Fruit fly (Drosophila melanogaster) whole organism, embryonic: ENCODE results near the gene CG46465.

ENCODE experiments used
- Antp ChIP-seq: fragments of 200-800 bp; sonication (Bioruptor generic); optimal IDR thresholded peaks from 3 replicates; lab custom pipeline; 2016; ENCODE audit warnings: missing biosample characterization, missing genetic modification characterization
- B-H1 ChIP-seq: fragments of 200-800 bp; sonication (Bioruptor generic); IDR thresholded peaks from 3 replicates; pipeline ENCODE4 v1.3.6; 2022; ENCODE audit warnings: missing biosample characterization, missing genetic modification characterization
- Bteb2 ChIP-seq: fragments of 200-800 bp; sonication (Bioruptor generic); optimal IDR thresholded peaks from 2 replicates; lab custom pipeline; 2016; ENCODE audit warnings: missing biosample characterization, missing genetic modification characterization
- CG10209 ChIP-seq: fragments of 200-800 bp; sonication (Bioruptor generic); optimal IDR thresholded peaks from 3 replicates; lab custom pipeline; 2017; ENCODE audit warnings: missing biosample characterization, mild to moderate bottlenecking, missing genetic modification characterization, missing genetic modification reagents
- CG10431 ChIP-seq: fragments of 200-800 bp; sonication (Bioruptor generic); optimal IDR thresholded peaks from 3 replicates; lab custom pipeline; 2018; ENCODE audit warnings: missing biosample characterization, mild to moderate bottlenecking, missing genetic modification characterization
- CG10565 ChIP-seq: fragments of 200-800 bp; sonication (Bioruptor generic); optimal IDR thresholded peaks from 3 replicates; lab custom pipeline; 2016; ENCODE audit warnings: missing biosample characterization, mild to moderate bottlenecking, missing genetic modification characterization
- CG10979 ChIP-seq: fragments of 200-800 bp; sonication (Bioruptor generic); optimal IDR thresholded peaks from 2 replicates; lab custom pipeline; 2018; ENCODE audit warnings: missing biosample characterization, mild to moderate bottlenecking, missing genetic modification characterization, moderate library complexity
- CG11504 ChIP-seq: fragments of 200-800 bp; sonication (Bioruptor generic); optimal IDR thresholded peaks from 3 replicates; lab custom pipeline; 2019; ENCODE audit warnings: missing biosample characterization, mild to moderate bottlenecking, missing genetic modification characterization, moderate library complexity
- CG13624 ChIP-seq: fragments of 200-800 bp; sonication (Bioruptor generic); optimal IDR thresholded peaks from 2 replicates; lab custom pipeline; 2016; ENCODE audit warnings: missing biosample characterization, missing genetic modification characterization
- CG13894 ChIP-seq: fragments of 200-800 bp; sonication (Bioruptor generic); optimal IDR thresholded peaks from 3 replicates; lab custom pipeline; 2018; ENCODE audit warnings: missing biosample characterization, mild to moderate bottlenecking, missing genetic modification characterization, moderate library complexity
- CG14441 ChIP-seq: fragments of 200-800 bp; sonication (Bioruptor generic); IDR thresholded peaks from 2 replicates; pipeline ENCODE4 v1.3.6; 2022; ENCODE audit warnings: missing biosample characterization, missing genetic modification characterization
- CG15269 ChIP-seq: fragments of 200-800 bp; sonication (Bioruptor generic); optimal IDR thresholded peaks from 2 replicates; lab custom pipeline; 2018; ENCODE audit warnings: missing biosample characterization, mild to moderate bottlenecking, missing genetic modification characterization, moderate library complexity
- CG15696 ChIP-seq: fragments of 200-800 bp; sonication (Bioruptor generic); optimal IDR thresholded peaks from 2 replicates; lab custom pipeline; 2019; ENCODE audit warnings: missing biosample characterization, mild to moderate bottlenecking, missing genetic modification characterization, moderate library complexity
- CG16779 ChIP-seq: fragments of 200-800 bp; sonication (Bioruptor generic); IDR thresholded peaks from 2 replicates; pipeline ENCODE4 v1.3.6; 2022; ENCODE audit warnings: missing biosample characterization, missing genetic modification characterization
- CG17385 ChIP-seq: fragments of 200-800 bp; sonication (Bioruptor generic); optimal IDR thresholded peaks from 3 replicates; lab custom pipeline; 2018; ENCODE audit warnings: missing biosample characterization, mild to moderate bottlenecking, missing genetic modification characterization
- CG2712 ChIP-seq: fragments of 200-800 bp; optimal IDR thresholded peaks from 3 replicates; lab custom pipeline; 2019; ENCODE audit warnings: missing biosample characterization, mild to moderate bottlenecking, missing genetic modification characterization, moderate library complexity
- CG30403 ChIP-seq: fragments of 200-800 bp; sonication (Bioruptor generic); optimal IDR thresholded peaks from 3 replicates; lab custom pipeline; 2016; ENCODE audit warnings: missing biosample characterization, missing genetic modification characterization
- CG42726 ChIP-seq: fragments of 200-800 bp; sonication (Bioruptor generic); IDR thresholded peaks from 2 replicates; pipeline ENCODE4 v1.3.6; 2022; ENCODE audit warnings: missing biosample characterization, missing genetic modification characterization; ENCODE audit not compliant: partially characterized antibody
- CG4424 ChIP-seq: fragments of 200-800 bp; sonication (Bioruptor generic); optimal IDR thresholded peaks from 3 replicates; lab custom pipeline; 2016; ENCODE audit warnings: missing biosample characterization, missing genetic modification characterization
- CG6854 ChIP-seq: fragments of 200-800 bp; sonication (Bioruptor generic); optimal IDR thresholded peaks from 3 replicates; lab custom pipeline; 2017; ENCODE audit warnings: missing biosample characterization, mild to moderate bottlenecking, missing genetic modification characterization
- CG8924 ChIP-seq: fragments of 200-800 bp; optimal IDR thresholded peaks from 3 replicates; lab custom pipeline; 2019; ENCODE audit warnings: missing biosample characterization, mild to moderate bottlenecking, missing genetic modification characterization, moderate library complexity
- CG9817 ChIP-seq: fragments of 200-800 bp; sonication (Bioruptor generic); optimal IDR thresholded peaks from 2 replicates; lab custom pipeline; 2018; ENCODE audit warnings: missing biosample characterization, mild to moderate bottlenecking, missing genetic modification characterization, moderate library complexity
- Camta ChIP-seq: fragments of 200-800 bp; sonication (Bioruptor generic); optimal IDR thresholded peaks from 2 replicates; lab custom pipeline; 2016; ENCODE audit warnings: missing biosample characterization, missing genetic modification characterization
- Fer1 ChIP-seq: fragments of 200-800 bp; sonication (Bioruptor generic); optimal IDR thresholded peaks from 2 replicates; lab custom pipeline; 2017; ENCODE audit warnings: missing biosample characterization, mild to moderate bottlenecking, missing genetic modification characterization
- Fer3 ChIP-seq: fragments of 200-800 bp; sonication (Bioruptor generic); optimal IDR thresholded peaks from 2 replicates; lab custom pipeline; 2018; ENCODE audit warnings: missing biosample characterization, mild to moderate bottlenecking, missing genetic modification characterization, moderate library complexity
- HLH4C ChIP-seq: fragments of 200-800 bp; sonication (Bioruptor generic); IDR thresholded peaks from 3 replicates; pipeline ENCODE4 v1.3.6; 2022; ENCODE audit warnings: missing biosample characterization, missing genetic modification characterization; ENCODE audit not compliant: partially characterized antibody
- HLHmδ ChIP-seq: fragments of 200-800 bp; sonication (Bioruptor generic); optimal IDR thresholded peaks from 2 replicates; lab custom pipeline; 2018; ENCODE audit warnings: missing biosample characterization, mild to moderate bottlenecking, missing genetic modification characterization, moderate library complexity
- HmgD ChIP-seq: fragments of 200-800 bp; sonication (Bioruptor generic); optimal IDR thresholded peaks from 3 replicates; lab custom pipeline; 2016; ENCODE audit warnings: missing biosample characterization, missing genetic modification characterization
- Lim3 ChIP-seq: fragments of 200-800 bp; sonication (Bioruptor generic); IDR thresholded peaks from 2 replicates; pipeline ENCODE4 v1.3.6; 2022; ENCODE audit warnings: missing biosample characterization, missing genetic modification characterization
- Lpt ChIP-seq: fragments of >200 bp; optimal IDR thresholded peaks from 2 replicates; lab custom pipeline; 2018; ENCODE audit warnings: missing biosample characterization, missing genetic modification characterization
- Med ChIP-seq: fragments of 200-800 bp; sonication (Bioruptor generic); peaks from one replicate; lab custom pipeline; 2016; ENCODE audit warnings: missing biosample characterization, missing genetic modification characterization, mild to moderate bottlenecking, inconsistent platforms, moderate library complexity
- Opbp ChIP-seq: fragments of 200-800 bp; sonication (Bioruptor generic); IDR thresholded peaks from 3 replicates; pipeline ENCODE4 v1.3.6; 2022; ENCODE audit warnings: missing biosample characterization, missing genetic modification characterization; ENCODE audit not compliant: partially characterized antibody
- PHDP ChIP-seq: fragments of 200-800 bp; sonication (Bioruptor generic); optimal IDR thresholded peaks from 3 replicates; lab custom pipeline; 2018; ENCODE audit warnings: missing biosample characterization, mild to moderate bottlenecking, missing genetic modification characterization, moderate library complexity
- Spps ChIP-seq: fragments of 200-800 bp; sonication (Bioruptor generic); optimal IDR thresholded peaks from 2 replicates; lab custom pipeline; 2018; ENCODE audit warnings: missing biosample characterization, mild to moderate bottlenecking, missing genetic modification characterization
- Usf ChIP-seq: fragments of 200-800 bp; sonication (Bioruptor generic); optimal IDR thresholded peaks from 2 replicates; lab custom pipeline; 2017; ENCODE audit warnings: missing genotype, missing biosample characterization, missing genetic modification characterization
- Xbp1 ChIP-seq: fragments of 200-800 bp; sonication (Bioruptor generic); optimal IDR thresholded peaks from 3 replicates; lab custom pipeline; 2016; ENCODE audit warnings: missing biosample characterization, mild to moderate bottlenecking, missing genetic modification characterization
- az2 ChIP-seq: fragments of 200-800 bp; sonication (Bioruptor generic); optimal IDR thresholded peaks from 3 replicates; lab custom pipeline; 2016; ENCODE audit warnings: missing biosample characterization, missing genetic modification characterization
- eve ChIP-seq, 2 experiments: fragments of >200 bp; optimal IDR thresholded peaks; 2 replicates each; lab custom pipeline; 2017; ENCODE audit warnings: missing biosample characterization in 2 of 2, missing genetic modification characterization in 2 of 2
- hb ChIP-seq: fragments of 200-800 bp; sonication (Bioruptor generic); IDR thresholded peaks from 3 replicates; pipeline ENCODE4 v1.3.6; 2022; ENCODE audit warnings: missing biosample characterization, missing genetic modification characterization; ENCODE audit not compliant: partially characterized antibody
- lov ChIP-seq, 2 experiments: fragments of 200-800 bp in 1 of 2; fragments of >200 bp in 1 of 2; sonication (Bioruptor generic) in 1 of 2; IDR thresholded peaks in 1 of 2; optimal IDR thresholded peaks in 1 of 2; 2 replicates in 1 of 2; 3 replicates in 1 of 2; pipeline versions ENCODE4 v1.3.6 to Lab custom; 2017 to 2022; ENCODE audit warnings: missing biosample characterization in 1 of 2, missing genetic modification characterization in 1 of 2
- mirr ChIP-seq: fragments of 200-800 bp; sonication (Bioruptor generic); optimal IDR thresholded peaks from 3 replicates; lab custom pipeline; 2018; ENCODE audit warnings: missing biosample characterization, mild to moderate bottlenecking, missing genetic modification characterization
- nau ChIP-seq: fragments of 200-800 bp; sonication (Bioruptor generic); optimal IDR thresholded peaks from 3 replicates; lab custom pipeline; 2017; ENCODE audit warnings: missing biosample characterization, mild to moderate bottlenecking, missing genetic modification characterization, missing genetic modification reagents
- sens ChIP-seq: fragments of 200-800 bp; sonication (Bioruptor generic); peaks from one replicate; lab custom pipeline; 2016; ENCODE audit warnings: missing biosample characterization, missing genetic modification characterization
- sim ChIP-seq: fragments of 200-800 bp; sonication (Bioruptor generic); IDR thresholded peaks from 2 replicates; pipeline ENCODE4 v1.3.6; 2022; ENCODE audit warnings: missing biosample characterization, missing genetic modification characterization
- tll ChIP-seq, 2 experiments: fragments of 200-800 bp in 1 of 2; fragments of >200 bp in 1 of 2; sonication (Bioruptor generic) in 1 of 2; optimal IDR thresholded peaks; 2 replicates each; lab custom pipeline; 2017 to 2019; ENCODE audit warnings: missing biosample characterization in 2 of 2, missing genetic modification characterization in 2 of 2, mild to moderate bottlenecking in 1 of 2, moderate library complexity in 1 of 2
- unpg ChIP-seq: fragments of 200-800 bp; sonication (Bioruptor generic); optimal IDR thresholded peaks from 3 replicates; lab custom pipeline; 2018; ENCODE audit warnings: missing biosample characterization, mild to moderate bottlenecking, missing genetic modification characterization, moderate library complexity
- usp ChIP-seq: fragments of >200 bp; optimal IDR thresholded peaks from 2 replicates; lab custom pipeline; 2017; ENCODE audit warnings: missing biosample characterization, missing genetic modification characterization
- wdn ChIP-seq: fragments of 200-800 bp; sonication (Bioruptor generic); IDR thresholded peaks from 2 replicates; pipeline ENCODE4 v1.3.6; 2022; ENCODE audit warnings: missing biosample characterization, missing genetic modification characterization
- wor ChIP-seq: fragments of 200-800 bp; sonication (Bioruptor generic); IDR thresholded peaks from 2 replicates; pipeline ENCODE4 v1.3.6; 2022; ENCODE audit warnings: missing biosample characterization, missing genetic modification characterization

The CG46465 gene

DNA sequence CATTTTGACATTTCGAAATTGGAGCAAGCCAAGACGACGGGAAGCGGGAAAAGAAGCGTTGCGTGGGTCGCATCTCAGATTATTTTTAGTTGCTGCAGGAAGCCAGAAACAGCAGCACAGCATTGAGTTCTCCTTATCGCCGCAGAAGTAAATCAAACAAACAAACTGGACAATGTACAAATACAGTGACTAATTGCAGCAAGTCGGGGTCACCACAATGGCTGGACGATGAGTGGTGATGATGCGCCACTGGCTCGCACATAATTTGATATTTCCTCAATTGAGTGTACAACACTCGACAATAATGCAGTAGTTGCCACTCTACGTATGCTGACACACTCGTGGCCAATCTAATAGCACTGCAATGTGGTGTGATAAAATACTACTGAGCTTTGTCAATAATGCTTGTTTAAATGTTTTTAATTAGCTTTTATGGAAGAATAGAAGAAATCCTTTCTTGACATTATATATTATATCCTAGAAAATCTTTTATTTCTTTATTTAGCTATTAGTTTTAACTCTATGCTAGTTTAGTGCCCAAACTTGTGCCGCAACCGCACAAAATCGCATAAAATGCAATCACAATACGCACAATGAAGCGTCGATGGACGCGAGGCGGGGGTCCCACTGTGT lies 10.2 kb upstream of the CG46465 start (continued):
- TF ChIP-seq CG6854 (GFP tag; lab: Kevin White, UChicago) (no peak), Fer3 (tag; lab: Kevin White, UChicago) (no peak), CG10565 (no peak), CG11504 (tag; lab: Kevin White, UChicago) (peak; percentile 47), Opbp (GFP tag; lab: Robert Waterston, UW) (no peak), mirr (GFP tag; lab: Kevin White, UChicago) (no peak), CG10979 (tag; lab: Kevin White, UChicago) (peak; percentile 64), wdn (no peak), Camta (GFP tag; lab: Kevin White, UChicago) (no peak), Bteb2 (no peak), Antp (no peak), PHDP (tag; lab: Kevin White, UChicago) (peak; percentile 35), CG17385 (no peak), CG10209 (peak; percentile 27), Lpt (no peak), CG10431 (peak; percentile 55), Fer1 (GFP tag; lab: Kevin White, UChicago) (no peak), CG14441 (no peak), Spps (tag; lab: Kevin White, UChicago) (peak; percentile 24), Xbp1 (GFP tag; lab: Kevin White, UChicago) (peak; percentile 20), tll (GFP tag; optimal IDR thresholded peaks at IDR 0.05; lab: Kevin White, UChicago) (no peak), CG4424 (GFP tag; lab: Kevin White, UChicago) (peak; percentile 18), B-H1 (GFP tag; lab: Robert Waterston, UW) (no peak), CG15269 (tag; lab: Kevin White, UChicago) (peak; percentile 28), Lim3 (GFP tag; lab: Robert Waterston, UW) (no peak), wor (no peak), HLH4C (GFP tag; lab: Robert Waterston, UW) (no peak), eve (GFP tag; optimal IDR thresholded peaks at IDR 0.05; lab: Kevin White, UChicago) (peak in 1 of 2 experiments; percentile 34), unpg (peak; percentile 31), CG30403 (peak; percentile 21), CG2712 (peak; percentile 65), CG13624 (GFP tag; lab: Kevin White, UChicago) (no peak), HLHmδ (GFP tag; lab: Kevin White, UChicago) (no peak), CG42726 (no peak), az2 (GFP tag; lab: Kevin White, UChicago) (peak; percentile 27), usp (no peak), CG13894 (tag; lab: Kevin White, UChicago) (no peak), lov (optimal IDR thresholded peaks at IDR 0.05; lab: Kevin White, UChicago) (no peak), lov (GFP tag; IDR thresholded peaks at IDR 0.05; lab: Robert Waterston, UW) (no peak), Usf (GFP tag; lab: Kevin White, UChicago) (no peak), sens (peak; percentile 83), hb (GFP tag; lab: Robert Waterston, UW) (no peak), CG16779 (GFP tag; lab: Robert Waterston, UW) (no peak), HmgD (no peak), CG15696 (tag; lab: Kevin White, UChicago) (peak; percentile 1), nau (no peak), sim (GFP tag; lab: Robert Waterston, UW) (0 out of 2 replicates have a peak, but pooled peaks have one; percentile 40), CG9817 (no peak), CG8924 (tag; lab: Kevin White, UChicago) (peak; percentile 46), Med (GFP tag; lab: Kevin White, UChicago) (peak; percentile 64)
